Fruit fly (Drosophila melanogaster) whole organism, pupa: ENCODE measurements around the gene tty.

Experiments used
- CG10348 ChIP-seq: fragments of 200-800 bp; sonication (Bioruptor generic); IDR thresholded peaks from 2 replicates; pipeline ENCODE4 v1.3.6; 2022; ENCODE audit warnings: missing biosample characterization, missing genetic modification characterization
- CG12605 ChIP-seq: fragments of 200-800 bp; sonication (Bioruptor generic); IDR thresholded peaks from 2 replicates; pipeline ENCODE4 v1.3.6; 2022; ENCODE audit warnings: missing biosample characterization, missing genetic modification characterization
- CG13204 ChIP-seq: fragments of 200-800 bp; sonication (Bioruptor generic); optimal IDR thresholded peaks from 2 replicates; lab custom pipeline; 2018; ENCODE audit warnings: missing biosample characterization, mild to moderate bottlenecking, missing genetic modification characterization, moderate library complexity
- CG14655 ChIP-seq: fragments of 200-800 bp; sonication (Bioruptor generic); optimal IDR thresholded peaks from 3 replicates; lab custom pipeline; 2017; ENCODE audit warnings: mild to moderate bottlenecking, missing biosample characterization, missing genetic modification reagents, missing genetic modification characterization
- CG15710 ChIP-seq: fragments of 200-800 bp; sonication (Bioruptor generic); optimal IDR thresholded peaks from 2 replicates; lab custom pipeline; 2018; ENCODE audit warnings: missing biosample characterization, mild to moderate bottlenecking, missing genetic modification characterization, moderate library complexity
- CG17806 ChIP-seq: fragments of 200-800 bp; sonication (Bioruptor generic); optimal IDR thresholded peaks from 2 replicates; lab custom pipeline; 2018; ENCODE audit warnings: missing biosample characterization, mild to moderate bottlenecking, missing genetic modification characterization, moderate library complexity
- CG32121 ChIP-seq: fragments of 200-800 bp; sonication (Bioruptor generic); IDR thresholded peaks from 2 replicates; pipeline ENCODE4 v1.3.6; 2022; ENCODE audit warnings: missing biosample characterization, missing genetic modification characterization
- CG34367 ChIP-seq: fragments of 200-800 bp; sonication (Bioruptor generic); optimal IDR thresholded peaks from 2 replicates; lab custom pipeline; 2018; ENCODE audit warnings: missing biosample characterization, mild to moderate bottlenecking, missing genetic modification characterization
- CG4496 ChIP-seq: fragments of 200-800 bp; sonication (Bioruptor generic); IDR thresholded peaks from 3 replicates; pipeline ENCODE4 v1.3.6; 2022; ENCODE audit warnings: missing biosample characterization, missing genetic modification characterization
- CG8159 ChIP-seq: fragments of 200-800 bp; sonication (Bioruptor generic); optimal IDR thresholded peaks from 3 replicates; lab custom pipeline; 2018; ENCODE audit warnings: missing biosample characterization, mild to moderate bottlenecking, missing genetic modification characterization, moderate library complexity
- CG8301 ChIP-seq: fragments of 200-800 bp; sonication (Bioruptor generic); optimal IDR thresholded peaks from 2 replicates; lab custom pipeline; 2018; ENCODE audit warnings: missing biosample characterization, mild to moderate bottlenecking, missing genetic modification characterization
- CG9948 ChIP-seq: fragments of 200-800 bp; sonication (Bioruptor generic); optimal IDR thresholded peaks from 2 replicates; lab custom pipeline; 2018; ENCODE audit warnings: missing biosample characterization, mild to moderate bottlenecking, missing genetic modification characterization, moderate library complexity
- D1 ChIP-seq: fragments of 200-800 bp; sonication (Bioruptor generic); optimal IDR thresholded peaks from 2 replicates; lab custom pipeline; 2018; ENCODE audit warnings: missing biosample characterization, mild to moderate bottlenecking, missing genetic modification characterization, moderate library complexity
- EcR ChIP-seq: fragments of 200-800 bp; sonication (Bioruptor generic); optimal IDR thresholded peaks from 3 replicates; lab custom pipeline; 2019; ENCODE audit warnings: missing biosample characterization, missing genetic modification characterization, mild to moderate bottlenecking, moderate library complexity, missing genetic modification reagents
- Ets98B ChIP-seq: fragments of 200-800 bp; sonication (Bioruptor generic); IDR thresholded peaks from 2 replicates; pipeline ENCODE4 v1.3.6; 2022; ENCODE audit warnings: missing biosample characterization, missing genetic modification characterization
- Pif1A ChIP-seq: fragments of 200-800 bp; sonication (Bioruptor generic); optimal IDR thresholded peaks from 3 replicates; lab custom pipeline; 2016; ENCODE audit warnings: missing biosample characterization, missing genetic modification characterization
- Pif1B ChIP-seq: fragments of 200-800 bp; sonication (Bioruptor generic); optimal IDR thresholded peaks from 3 replicates; lab custom pipeline; 2016; ENCODE audit warnings: missing biosample characterization, missing genetic modification characterization
- Snoo ChIP-seq: fragments of 200-800 bp; sonication (Bioruptor generic); optimal IDR thresholded peaks from 3 replicates; lab custom pipeline; 2017; ENCODE audit warnings: missing biosample characterization, mild to moderate bottlenecking, missing genetic modification characterization, inconsistent platforms
- fd96Ca ChIP-seq: fragments of 200-800 bp; sonication (Bioruptor generic); IDR thresholded peaks from 3 replicates; pipeline ENCODE4 v1.3.6; 2022; ENCODE audit warnings: missing biosample characterization, missing genetic modification characterization
- gl ChIP-seq: fragments of 200-800 bp; sonication (Bioruptor generic); optimal IDR thresholded peaks from 2 replicates; lab custom pipeline; 2018; ENCODE audit warnings: missing biosample characterization, mild to moderate bottlenecking, missing genetic modification characterization
- rn ChIP-seq: fragments of 200-800 bp; sonication (Bioruptor generic); IDR thresholded peaks from 2 replicates; pipeline ENCODE4 v1.3.6; 2022; ENCODE audit warnings: missing biosample characterization, missing genetic modification characterization

The tty gene

DNA sequence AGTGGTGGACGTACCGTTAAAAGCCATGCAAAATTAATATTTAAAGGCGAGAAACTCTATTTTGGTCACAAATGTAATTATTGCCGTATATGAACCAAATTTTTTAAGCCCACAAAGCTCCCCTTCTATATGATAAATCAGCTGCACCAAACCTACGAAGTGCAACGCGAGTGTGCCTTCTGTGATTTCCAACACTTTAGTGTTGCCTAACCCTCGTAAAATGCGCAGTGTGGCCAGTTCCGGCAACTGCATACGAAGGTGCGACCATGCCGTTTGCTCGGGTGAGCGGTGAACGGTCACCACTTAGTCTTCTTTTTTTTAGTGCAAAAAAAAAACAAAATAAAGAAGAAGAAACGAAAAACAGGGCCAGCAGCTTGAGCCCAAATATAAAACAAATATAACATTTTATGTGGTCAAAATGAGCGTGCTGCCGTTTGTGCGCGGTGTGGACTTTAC is at the start of gene tty, which contains the start of gene fliI:
tty (minus strand) TSS at position 201 of the 456 bp plus-strand sequence.
fliI (plus strand) TSS at position 266 of the 456 bp plus-strand sequence.
- TF ChIP-seq gl (tag; lab: Kevin White, UChicago) (peak; percentile 96), rn (GFP tag; lab: Robert Waterston, UW) (peak; percentile 87), fd96Ca (GFP tag; lab: Robert Waterston, UW) (peak; percentile 97), Snoo (tag; lab: Kevin White, UChicago) (peak; percentile 74), CG8159 (tag; lab: Kevin White, UChicago) (peak; percentile 85), EcR (GFP tag; lab: Kevin White, UChicago) (peak; percentile 53), CG32121 (GFP tag; lab: Robert Waterston, UW) (peak; percentile 94), CG9948 (peak; percentile 73), Pif1B (GFP tag; lab: Kevin White, UChicago) (peak; percentile 87), CG14655 (GFP tag; lab: Kevin White, UChicago) (peak; percentile 89), CG10348 (GFP tag; lab: Robert Waterston, UW) (peak; percentile 81; the same call in 1 of the 2 replicates), D1 (tag; lab: Kevin White, UChicago) (no peak), CG17806 (tag; lab: Kevin White, UChicago) (peak; percentile 80), Pif1A (GFP tag; lab: Kevin White, UChicago) (peak; percentile 91), CG34367 (tag; lab: Kevin White, UChicago) (peak; percentile 91), CG13204 (GFP tag; lab: Kevin White, UChicago) (peak; percentile 92), CG8301 (tag; lab: Kevin White, UChicago) (peak; percentile 83), CG15710 (tag; lab: Kevin White, UChicago) (peak; percentile 87), Ets98B (GFP tag; lab: Robert Waterston, UW) (peak; percentile 94), CG12605 (GFP tag; lab: Robert Waterston, UW) (peak; percentile 94), CG4496 (GFP tag; lab: Robert Waterston, UW) (peak; percentile 97)

DNA sequence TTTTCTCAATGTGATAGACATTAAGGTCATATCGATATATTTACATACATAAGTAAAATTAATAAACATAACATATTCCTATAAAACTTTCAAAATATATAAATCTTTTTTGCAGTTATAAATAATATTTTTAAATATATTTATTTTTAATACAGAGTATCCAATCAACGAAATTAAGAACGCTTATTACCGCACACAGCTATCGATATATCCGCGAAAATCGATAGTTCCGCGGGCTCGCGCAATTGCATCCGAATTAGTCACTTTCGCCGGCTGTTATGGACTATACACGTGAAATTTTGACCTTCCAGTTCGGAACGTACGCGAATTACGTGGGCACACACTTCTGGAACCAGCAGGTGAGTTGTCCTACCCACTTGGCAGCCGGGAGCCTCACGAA is 49.3 kb upstream of the tty start, which contains the start of gene mst:
mst (plus strand) TSS at position 244 of the 400 bp plus-strand sequence.
- TF ChIP-seq CG12605 (GFP tag; lab: Robert Waterston, UW), result no peak
- no peak for TF ChIP-seq fd96Ca (GFP tag; lab: Robert Waterston, UW)

DNA sequence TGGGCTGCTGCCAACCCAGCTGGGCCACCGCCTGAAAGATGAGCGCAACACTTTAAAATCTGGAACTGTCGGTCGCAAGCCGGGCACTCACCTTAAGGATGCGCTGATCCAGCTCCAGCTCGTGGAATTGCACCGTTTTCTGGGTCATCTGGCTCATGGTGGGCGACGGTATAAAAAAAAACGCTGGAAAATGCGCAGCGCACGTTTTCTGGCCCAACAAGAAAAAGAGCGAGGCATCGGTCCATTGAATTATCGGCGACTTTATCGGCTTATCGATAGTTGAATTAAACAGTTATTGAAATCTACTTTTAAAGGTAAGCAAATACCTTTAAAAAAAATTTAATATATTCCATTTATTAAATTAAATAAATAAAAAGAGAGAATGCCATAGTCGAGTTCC is 48.2 kb upstream of the tty start, which contains the start of gene Ddx56:
Ddx56 (minus strand) TSS at position 252 of the 400 bp plus-strand sequence.
- TF ChIP-seq Pif1B (GFP tag; lab: Kevin White, UChicago) (no peak), CG13204 (GFP tag; lab: Kevin White, UChicago) (no peak), CG34367 (tag; lab: Kevin White, UChicago) (no peak), CG8159 (tag; lab: Kevin White, UChicago) (no peak), Ets98B (GFP tag; lab: Robert Waterston, UW) (no peak), CG8301 (tag; lab: Kevin White, UChicago) (no peak)

DNA sequence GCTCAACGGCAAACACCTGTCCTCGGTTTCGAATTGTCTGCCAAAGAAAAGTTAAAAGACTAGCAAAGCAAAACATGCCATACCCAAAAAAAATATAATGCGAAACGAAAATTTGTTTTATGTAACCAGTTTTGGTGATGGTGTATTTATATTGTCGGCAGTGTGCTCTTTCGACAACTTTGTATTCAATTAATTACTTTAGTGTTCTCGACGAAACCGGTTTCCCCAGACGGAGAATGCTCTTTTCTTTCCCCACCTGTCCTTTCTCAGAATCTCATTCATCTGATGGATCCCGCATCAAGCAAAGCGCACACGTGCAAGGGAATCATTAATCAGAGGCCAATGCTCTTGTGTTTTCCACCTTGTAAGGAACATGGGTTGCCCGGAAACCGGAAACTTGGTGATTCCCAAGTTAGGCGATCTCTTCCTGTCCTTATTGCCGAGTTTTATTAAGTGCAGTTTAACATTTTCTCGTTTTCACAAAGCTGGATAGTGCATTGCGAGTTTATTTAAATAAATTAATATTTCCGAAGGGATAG is 38.9 kb upstream of the tty start:
- TF ChIP-seq gl (tag; lab: Kevin White, UChicago) (no peak), EcR (GFP tag; lab: Kevin White, UChicago) (peak; percentile 87)

DNA sequence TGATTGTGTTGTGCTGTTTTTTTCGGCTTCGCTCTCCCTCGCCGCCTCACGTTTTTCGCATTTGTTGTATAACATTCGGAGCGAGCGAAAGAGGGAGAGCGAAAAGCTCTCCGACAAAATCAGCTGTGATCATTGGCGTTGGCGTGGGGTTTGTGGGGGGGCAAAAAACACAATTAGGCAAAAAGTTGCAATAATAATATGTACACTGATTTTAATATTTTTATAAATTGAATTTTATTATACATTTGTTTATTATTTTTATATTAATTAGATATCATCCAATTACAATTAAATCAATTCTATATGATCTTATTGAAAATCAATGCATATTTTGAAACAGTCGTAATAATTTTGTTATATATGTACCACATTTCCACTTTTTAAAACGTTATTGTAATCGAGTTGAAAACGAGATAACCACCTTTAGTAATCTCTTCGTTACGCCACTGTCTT is 36.1 kb upstream of the tty start:
- TF ChIP-seq Pif1A (GFP tag; lab: Kevin White, UChicago) (peak; percentile 55), CG14655 (GFP tag; lab: Kevin White, UChicago) (peak; percentile 74), CG32121 (GFP tag; lab: Robert Waterston, UW) (peak; percentile 61), CG4496 (GFP tag; lab: Robert Waterston, UW) (no peak), CG13204 (GFP tag; lab: Kevin White, UChicago) (no peak), CG34367 (tag; lab: Kevin White, UChicago) (peak; percentile 2), EcR (GFP tag; lab: Kevin White, UChicago) (no peak), Pif1B (GFP tag; lab: Kevin White, UChicago) (peak; percentile 64), rn (GFP tag; lab: Robert Waterston, UW) (no peak), CG15710 (tag; lab: Kevin White, UChicago) (peak; percentile 57), CG10348 (GFP tag; lab: Robert Waterston, UW) (no peak), CG17806 (tag; lab: Kevin White, UChicago) (peak; percentile 47), CG8301 (tag; lab: Kevin White, UChicago) (peak; percentile 65), CG12605 (GFP tag; lab: Robert Waterston, UW) (no peak), gl (tag; lab: Kevin White, UChicago) (no peak), CG8159 (tag; lab: Kevin White, UChicago) (peak; percentile 68), fd96Ca (GFP tag; lab: Robert Waterston, UW) (0 out of 3 replicates have a peak, but pooled peaks have one; percentile 5), Ets98B (GFP tag; lab: Robert Waterston, UW) (peak; percentile 69), D1 (tag; lab: Kevin White, UChicago) (no peak), Snoo (tag; lab: Kevin White, UChicago) (peak; percentile 51), CG9948 (peak; percentile 53)
